Worm (Caenorhabditis elegans) whole organism, L2 larva: Measurements from ENCODE around the gene zipt-13.

Experiments
- R02D3.7 ChIP-seq: fragments of 150-350 bp; optimal IDR thresholded peaks from 2 replicates; lab custom pipeline; 2014; ENCODE audit warnings: missing biosample characterization, missing genetic modification characterization
- crh-2 ChIP-seq: sonication (generic microtip); optimal IDR thresholded peaks from 2 replicates; lab custom pipeline; 2017; ENCODE audit warnings: missing biosample characterization, missing genetic modification characterization
- egl-27 ChIP-seq: sonication (generic microtip); optimal IDR thresholded peaks from 3 replicates; lab custom pipeline; 2017; ENCODE audit warnings: missing biosample characterization, missing genetic modification reagents, missing genetic modification characterization
- fos-1 ChIP-seq: fragments of 150-350 bp; optimal IDR thresholded peaks from 2 replicates; lab custom pipeline; 2014; ENCODE audit warnings: missing biosample characterization, missing genetic modification characterization
- lin-39 ChIP-seq: fragments of 150-350 bp; optimal IDR thresholded peaks from 2 replicates; lab custom pipeline; 2014; ENCODE audit warnings: missing biosample characterization, missing genetic modification reagents, missing genetic modification characterization
- lsy-2 ChIP-seq, 2 experiments: fragments of 150-350 bp in 1 of 2; sonication (generic microtip) in 1 of 2; optimal IDR thresholded peaks; 2 replicates each; lab custom pipeline; 2014 to 2017; ENCODE audit warnings: missing biosample characterization in 2 of 2, missing genetic modification characterization in 2 of 2
- mdl-1 ChIP-seq, 2 experiments: fragments of 150-350 bp in 1 of 2; sonication (generic microtip) in 1 of 2; optimal IDR thresholded peaks; 2 replicates each; lab custom pipeline; 2017; ENCODE audit warnings: missing biosample characterization in 2 of 2, missing genetic modification characterization in 2 of 2
- nhr-23 ChIP-seq: fragments of 150-350 bp; optimal IDR thresholded peaks from 2 replicates; lab custom pipeline; 2014; ENCODE audit warnings: missing biosample characterization, missing genetic modification reagents, missing genetic modification characterization
- nhr-237 ChIP-seq: fragments of 150-350 bp; optimal IDR thresholded peaks from 2 replicates; lab custom pipeline; 2014; ENCODE audit warnings: missing biosample characterization, missing genetic modification characterization
- skn-1 ChIP-seq: sonication (generic microtip); optimal IDR thresholded peaks from 2 replicates; lab custom pipeline; 2017; ENCODE audit warnings: missing biosample characterization, missing genetic modification characterization
- unc-39 ChIP-seq: fragments of 150-350 bp; optimal IDR thresholded peaks from 2 replicates; lab custom pipeline; 2014; ENCODE audit warnings: missing biosample characterization, missing genetic modification characterization
- unc-55 ChIP-seq: fragments of 150-350 bp; sonication (generic microtip); optimal IDR thresholded peaks from 3 replicates; lab custom pipeline; 2014; ENCODE audit warnings: missing biosample characterization, missing genetic modification reagents, missing genetic modification characterization
- unc-62 ChIP-seq: fragments of 150-350 bp; optimal IDR thresholded peaks from 2 replicates; lab custom pipeline; 2014; ENCODE audit warnings: missing biosample characterization, missing genetic modification reagents, missing genetic modification characterization
- ztf-11 ChIP-seq: sonication (generic microtip); optimal IDR thresholded peaks from 2 replicates; lab custom pipeline; 2017; ENCODE audit warnings: missing biosample characterization, missing genetic modification characterization

DNA sequence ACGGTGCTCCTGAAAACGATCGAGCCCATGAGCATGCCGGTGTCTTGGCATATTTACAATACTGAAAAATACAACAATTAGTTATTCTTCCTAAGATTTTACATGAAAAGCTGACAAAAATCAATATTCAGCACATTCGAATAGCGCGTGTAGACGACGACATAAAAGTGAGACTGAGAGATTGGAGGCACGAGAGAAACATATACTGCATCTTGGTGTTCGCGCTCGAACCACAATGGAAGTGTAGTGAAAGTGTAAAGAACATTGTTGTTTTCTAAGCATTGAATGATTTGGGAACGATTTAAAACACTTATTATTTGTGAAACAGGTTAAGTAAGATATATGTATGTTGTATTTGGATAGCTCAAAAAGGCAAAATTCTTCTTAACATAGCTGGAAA is 21.3 kb downstream of the zipt-13 start, which contains the start of gene F44A6.4:
- TF ChIP-seq lin-39 (no peak), mdl-1 (tag; optimal IDR thresholded peaks at IDR 0.05; lab: Kevin White, UChicago) (no peak), nhr-23 (no peak), egl-27 (no peak), fos-1 (tag; lab: Kevin White, UChicago) (no peak), unc-39 (tag; lab: Kevin White, UChicago) (no peak), skn-1 (tag; lab: Kevin White, UChicago) (no peak), lsy-2 (tag; optimal IDR thresholded peaks at IDR 0.05; lab: Kevin White, UChicago) (no peak), unc-55 (GFP tag; lab: Kevin White, UChicago) (peak; percentile 45), R02D3.7 (tag; lab: Kevin White, UChicago) (no peak), ztf-11 (tag; lab: Kevin White, UChicago) (no peak), unc-62 (GFP tag; lab: Kevin White, UChicago) (no peak), crh-2 (tag; lab: Kevin White, UChicago) (no peak), nhr-237 (no peak)
